Worm (Caenorhabditis elegans) whole organism, L2 larva: ENCODE results near the gene C29E4.15.
"Not testable (repeated sequence)": the region's sequence is repeated elsewhere in the genome, so short reads cannot be mapped to it uniquely, and the experiment has no call there.

ENCODE experiments used
- F13H6.1 ChIP-seq: sonication (generic microtip); optimal IDR thresholded peaks from 2 replicates; lab custom pipeline; 2016; ENCODE audit warnings: missing genetic modification characterization, missing compliant biosample characterization
- R02D3.7 ChIP-seq: fragments of 150-350 bp; optimal IDR thresholded peaks from 2 replicates; lab custom pipeline; 2014; ENCODE audit warnings: missing biosample characterization, missing genetic modification characterization
- Y55F3AM.14 ChIP-seq: fragments of 200-800 bp; sonication (Bioruptor generic); optimal IDR thresholded peaks from 2 replicates; lab custom pipeline; 2018; ENCODE audit warnings: mild to moderate bottlenecking, missing genetic modification characterization, missing compliant biosample characterization
- ZK546.5 ChIP-seq: sonication (generic microtip); optimal IDR thresholded peaks from 2 replicates; lab custom pipeline; 2017; ENCODE audit warnings: missing biosample characterization, missing genetic modification characterization
- alr-1 ChIP-seq: fragments of 150-350 bp; optimal IDR thresholded peaks from 2 replicates; lab custom pipeline; 2014; ENCODE audit warnings: missing biosample characterization, missing genetic modification characterization
- ama-1 ChIP-seq: fragments of 150-350 bp; optimal IDR thresholded peaks from 2 replicates; lab custom pipeline; 2018; ENCODE audit warnings: inconsistent platforms
- blmp-1 ChIP-seq: sonication (generic microtip); optimal IDR thresholded peaks from 2 replicates; lab custom pipeline; 2017; ENCODE audit warnings: missing genetic modification characterization, mild to moderate bottlenecking, missing compliant biosample characterization, antibody characterized with exemption, moderate library complexity; ENCODE audit not compliant: insufficient read depth
- ceh-16 ChIP-seq: fragments of 150-350 bp; optimal IDR thresholded peaks from 2 replicates; lab custom pipeline; 2014; ENCODE audit warnings: missing biosample characterization, missing genetic modification characterization
- ceh-82 ChIP-seq: fragments of 150-350 bp; optimal IDR thresholded peaks from 2 replicates; lab custom pipeline; 2014; ENCODE audit warnings: missing biosample characterization, missing genetic modification characterization
- crh-2 ChIP-seq: sonication (generic microtip); optimal IDR thresholded peaks from 2 replicates; lab custom pipeline; 2017; ENCODE audit warnings: missing biosample characterization, missing genetic modification characterization
- dmd-4 ChIP-seq: sonication (generic microtip); optimal IDR thresholded peaks from 2 replicates; lab custom pipeline; 2017; ENCODE audit warnings: missing biosample characterization, missing genetic modification characterization
- egl-27 ChIP-seq: sonication (generic microtip); optimal IDR thresholded peaks from 3 replicates; lab custom pipeline; 2017; ENCODE audit warnings: missing biosample characterization, missing genetic modification reagents, missing genetic modification characterization
- elt-1 ChIP-seq: fragments of 150-350 bp; optimal IDR thresholded peaks from 2 replicates; lab custom pipeline; 2014; ENCODE audit warnings: missing biosample characterization, missing genetic modification characterization
- fos-1 ChIP-seq: fragments of 150-350 bp; optimal IDR thresholded peaks from 2 replicates; lab custom pipeline; 2014; ENCODE audit warnings: missing biosample characterization, missing genetic modification characterization
- gmeb-1 ChIP-seq: fragments of 150-350 bp; optimal IDR thresholded peaks from 2 replicates; lab custom pipeline; 2014; ENCODE audit warnings: missing biosample characterization, missing genetic modification characterization
- lin-11 ChIP-seq: fragments of 150-350 bp; sonication (generic microtip); optimal IDR thresholded peaks from 2 replicates; lab custom pipeline; 2014; ENCODE audit warnings: missing biosample characterization, missing genetic modification characterization, inconsistent platforms, mixed read lengths
- lin-13 ChIP-seq: fragments of 150-350 bp; optimal IDR thresholded peaks from 2 replicates; lab custom pipeline; 2014; ENCODE audit warnings: missing biosample characterization, missing genetic modification reagents, missing genetic modification characterization
- lin-39 ChIP-seq: fragments of 150-350 bp; optimal IDR thresholded peaks from 2 replicates; lab custom pipeline; 2014; ENCODE audit warnings: missing biosample characterization, missing genetic modification reagents, missing genetic modification characterization
- mab-5 ChIP-seq: fragments of 150-350 bp; optimal IDR thresholded peaks from 2 replicates; lab custom pipeline; 2014; ENCODE audit warnings: missing biosample characterization, missing genetic modification characterization
- nhr-10 ChIP-seq: sonication (generic microtip); optimal IDR thresholded peaks from 2 replicates; lab custom pipeline; 2017; ENCODE audit warnings: missing biosample characterization, missing genetic modification characterization
- nhr-11 ChIP-seq: fragments of 150-350 bp; optimal IDR thresholded peaks from 2 replicates; lab custom pipeline; 2014; ENCODE audit warnings: missing biosample characterization, missing genetic modification characterization
- nhr-12 ChIP-seq: fragments of 150-350 bp; optimal IDR thresholded peaks from 2 replicates; lab custom pipeline; 2014; ENCODE audit warnings: missing biosample characterization, missing genetic modification characterization
- nhr-21 ChIP-seq: fragments of 150-350 bp; optimal IDR thresholded peaks from 2 replicates; lab custom pipeline; 2014; ENCODE audit warnings: missing biosample characterization, missing genetic modification characterization
- nhr-23 ChIP-seq: fragments of 150-350 bp; optimal IDR thresholded peaks from 2 replicates; lab custom pipeline; 2014; ENCODE audit warnings: missing biosample characterization, missing genetic modification reagents, missing genetic modification characterization
- nhr-237 ChIP-seq: fragments of 150-350 bp; optimal IDR thresholded peaks from 2 replicates; lab custom pipeline; 2014; ENCODE audit warnings: missing biosample characterization, missing genetic modification characterization
- nhr-25 ChIP-seq: fragments of 150-350 bp; sonication (generic microtip); optimal IDR thresholded peaks from 3 replicates; lab custom pipeline; 2014; ENCODE audit warnings: missing biosample characterization, missing genetic modification characterization
- nhr-6 ChIP-seq: fragments of 150-350 bp; optimal IDR thresholded peaks from 2 replicates; lab custom pipeline; 2014; ENCODE audit warnings: missing biosample characterization, missing genetic modification characterization
- nhr-77 ChIP-seq: fragments of 150-350 bp; optimal IDR thresholded peaks from 2 replicates; lab custom pipeline; 2014; ENCODE audit warnings: missing biosample characterization, missing genetic modification characterization
- peb-1 ChIP-seq: fragments of 150-350 bp; optimal IDR thresholded peaks from 2 replicates; lab custom pipeline; 2014; ENCODE audit warnings: missing biosample characterization, missing genetic modification characterization
- sem-4 ChIP-seq: fragments of 150-350 bp; optimal IDR thresholded peaks from 2 replicates; lab custom pipeline; 2014; ENCODE audit warnings: missing biosample characterization, missing genetic modification reagents, missing genetic modification characterization
- sma-3 ChIP-seq: sonication (generic microtip); optimal IDR thresholded peaks from 2 replicates; lab custom pipeline; 2016; ENCODE audit warnings: missing genetic modification reagents, missing genetic modification characterization, missing compliant biosample characterization
- snpc-4 ChIP-seq: fragments of 150-350 bp; optimal IDR thresholded peaks from 2 replicates; lab custom pipeline; 2014; ENCODE audit warnings: missing biosample characterization, missing genetic modification characterization
- unc-39 ChIP-seq: fragments of 150-350 bp; optimal IDR thresholded peaks from 2 replicates; lab custom pipeline; 2014; ENCODE audit warnings: missing biosample characterization, missing genetic modification characterization
- unc-62 ChIP-seq: fragments of 150-350 bp; optimal IDR thresholded peaks from 2 replicates; lab custom pipeline; 2014; ENCODE audit warnings: missing biosample characterization, missing genetic modification reagents, missing genetic modification characterization
- zag-1 ChIP-seq: fragments of 150-350 bp; optimal IDR thresholded peaks from 2 replicates; lab custom pipeline; 2014; ENCODE audit warnings: missing biosample characterization, missing genetic modification characterization
- ztf-1 ChIP-seq: fragments of 200-800 bp; sonication (Bioruptor generic); conservative IDR thresholded peaks from 2 replicates; pipeline ENCODE4 v1.3.6; 2022; ENCODE audit warnings: missing genetic modification characterization, missing compliant biosample characterization
- ztf-11 ChIP-seq: sonication (generic microtip); optimal IDR thresholded peaks from 2 replicates; lab custom pipeline; 2017; ENCODE audit warnings: missing biosample characterization, missing genetic modification characterization

Gene C29E4.15

DNA sequence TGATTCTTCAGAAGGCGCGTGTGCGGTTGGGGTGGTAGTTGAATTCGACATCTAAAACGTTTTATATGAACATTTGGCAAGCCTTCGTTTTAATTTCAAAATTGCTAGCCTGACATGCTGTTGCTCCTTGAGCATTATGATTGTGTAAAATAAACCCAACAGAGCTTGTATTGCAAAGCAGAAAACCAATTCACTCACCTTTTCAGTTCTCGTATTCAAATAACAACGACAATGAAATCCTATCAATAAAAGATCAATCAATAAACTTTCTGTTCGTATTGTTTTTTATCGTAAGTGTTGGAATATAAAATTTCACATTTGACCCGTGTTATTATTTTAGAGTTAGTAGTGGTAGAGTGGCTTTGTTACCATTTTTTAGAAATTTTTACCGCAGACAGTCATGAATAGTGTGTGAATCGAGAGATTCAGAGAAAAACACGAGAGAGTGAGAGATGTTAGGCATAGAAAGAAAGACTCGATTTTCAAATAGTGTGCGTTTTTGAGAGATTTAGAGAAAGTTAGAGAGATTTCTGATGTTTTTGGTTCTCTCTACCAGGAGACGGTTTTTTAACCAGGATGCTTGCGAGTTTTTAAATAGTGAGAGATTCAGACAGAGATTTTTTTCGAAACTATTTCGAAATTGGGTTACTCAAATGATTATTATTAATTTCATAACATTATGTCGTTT, 6.6 kb downstream of the C29E4.15 start, which contains the start of gene F54H12.10:
TSS of gene F54H12.10 (minus strand) at position 51 of the 688 bp plus-strand sequence.
- TF ChIP-seq nhr-25, gmeb-1, fos-1 (tag; lab: Kevin White, UChicago): not testable (repeated sequence)
- TF ChIP-seq, all 48 proteins: peak for 0; not testable (repeated sequence) for 48

DNA sequence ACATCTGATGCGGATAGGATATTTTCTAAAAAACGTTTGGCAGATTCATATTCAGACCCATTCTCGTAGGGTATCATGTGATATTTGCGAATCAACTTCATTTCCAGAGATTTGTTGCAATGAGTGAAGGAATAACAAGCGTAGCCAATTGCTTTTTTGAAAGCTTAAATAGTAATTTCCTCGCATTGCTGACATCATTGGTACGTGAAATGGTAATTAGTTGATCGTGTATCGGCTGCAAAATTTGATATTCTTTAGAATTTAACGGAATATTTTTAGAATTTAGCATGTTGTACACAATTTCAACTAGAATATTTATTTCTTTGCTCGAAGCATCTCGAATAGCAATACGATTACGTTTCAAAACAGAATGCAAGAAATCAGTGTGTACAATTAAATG, 10.2 kb downstream of the C29E4.15 start, which contains the start of gene F54H12.4:
TSS of gene F54H12.4 (minus strand) at position 101 of the 400 bp plus-strand sequence.
- not testable (repeated sequence) for TF ChIP-seq peb-1; mab-5 (tag; lab: Kevin White, UChicago); zag-1 (tag; lab: Kevin White, UChicago)

DNA sequence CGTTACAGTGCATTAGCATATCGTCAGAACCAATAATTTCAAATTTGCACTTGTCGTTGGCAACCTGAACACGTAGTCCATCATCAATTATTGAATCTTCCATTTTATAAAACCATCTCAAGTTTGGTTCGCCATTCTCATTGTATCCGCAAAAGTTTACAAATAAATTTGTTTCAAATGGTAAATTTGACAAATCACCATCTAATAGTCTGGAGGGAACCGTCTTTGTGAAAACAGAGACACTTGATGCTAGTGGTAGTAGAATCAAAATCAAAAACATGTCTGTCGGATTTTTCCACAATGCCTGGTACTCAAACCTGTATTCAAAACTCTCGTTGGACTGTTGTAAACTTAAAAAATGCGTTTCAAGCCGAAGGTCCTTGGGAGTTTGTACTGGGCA, 11.9 kb downstream of the C29E4.15 start, which contains the start of gene F54H12.2:
TSS of gene F54H12.2 (plus strand) at position 301 of the 400 bp plus-strand sequence.
- not testable (repeated sequence) for TF ChIP-seq nhr-21 (tag; lab: Kevin White, UChicago); nhr-12 (tag; lab: Kevin White, UChicago); ceh-16

DNA sequence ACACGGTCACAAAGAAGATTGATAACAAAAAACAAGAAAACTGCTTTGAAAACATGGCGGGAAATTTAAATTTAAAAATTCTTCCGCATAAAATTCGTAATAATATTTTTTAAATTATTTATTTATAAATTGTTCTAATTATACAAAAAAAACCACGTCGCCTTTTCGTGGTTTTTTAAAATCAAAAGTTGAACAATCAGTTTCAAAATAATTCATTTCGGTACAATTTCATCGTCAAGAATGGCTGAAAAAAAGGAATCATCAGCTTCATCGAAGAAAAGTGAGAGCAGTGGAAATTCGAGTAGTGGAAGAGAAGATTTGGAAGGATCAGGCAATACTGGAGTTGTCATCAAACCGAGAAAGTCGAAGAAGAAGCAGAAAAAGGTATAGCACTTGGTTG, 16.7 kb downstream of the C29E4.15 start, which contains the start of the genes F54H12.8 and F54H12.7:
TSS of gene F54H12.8 (minus strand) at position 101 of the 400 bp plus-strand sequence.
TSS of gene F54H12.7 (plus strand) at position 229 of the 400 bp plus-strand sequence.
- no peak for TF ChIP-seq nhr-11 (tag; lab: Kevin White, UChicago)
- TF ChIP-seq lin-13 = no peak
- no peak for TF ChIP-seq nhr-12 (tag; lab: Kevin White, UChicago)
- no peak for TF ChIP-seq nhr-25 (tag; lab: Kevin White, UChicago)
- no peak for TF ChIP-seq ama-1
- no peak for TF ChIP-seq elt-1 (tag; lab: Kevin White, UChicago)
- no peak for TF ChIP-seq egl-27 (tag; lab: Kevin White, UChicago)
- no peak for TF ChIP-seq Y55F3AM.14 (GFP tag; lab: Kevin White, UChicago)
- TF ChIP-seq ZK546.5 (tag; lab: Kevin White, UChicago) = no peak
- TF ChIP-seq zag-1 (tag; lab: Kevin White, UChicago) = no peak
- no peak for TF ChIP-seq ceh-82
- TF ChIP-seq lin-11 = no peak
- no peak for TF ChIP-seq unc-62 (GFP tag; lab: Kevin White, UChicago)
- no peak for TF ChIP-seq crh-2 (tag; lab: Kevin White, UChicago)
- no peak for TF ChIP-seq F13H6.1 (tag; lab: Kevin White, UChicago)
- TF ChIP-seq, all 48 proteins: peak for 0

DNA sequence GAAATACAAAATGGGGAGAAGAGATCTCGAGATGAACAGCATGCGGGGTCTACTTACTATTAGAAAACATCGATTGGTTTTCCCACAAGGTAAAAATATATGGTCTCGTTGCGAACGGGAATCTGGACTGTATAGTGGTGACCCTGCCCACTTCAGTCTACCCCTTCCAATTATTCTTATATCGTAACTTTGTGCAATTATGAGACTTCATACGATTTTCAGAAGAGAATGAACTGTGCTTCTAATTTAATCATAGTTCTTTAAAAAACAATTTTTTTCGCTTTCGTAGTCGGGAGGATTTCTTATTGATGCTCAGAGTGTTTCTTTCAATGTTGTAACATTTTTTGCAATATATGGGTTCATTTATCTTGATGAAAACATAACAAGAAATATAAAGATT, 19.6 kb downstream of the C29E4.15 start, which contains the start of gene F54H12.5:
TSS of gene F54H12.5 (minus strand) at position 101 of the 400 bp plus-strand sequence.
- TF ChIP-seq F13H6.1 (tag; lab: Kevin White, UChicago) (no peak), alr-1 (no peak), nhr-6 (tag; lab: Kevin White, UChicago) (no peak), snpc-4 (no peak), nhr-237 (tag; lab: Kevin White, UChicago) (no peak), zag-1 (tag; lab: Kevin White, UChicago) (no peak), nhr-10 (tag; lab: Kevin White, UChicago) (no peak), nhr-77 (tag; lab: Kevin White, UChicago) (no peak), nhr-23 (tag; lab: Kevin White, UChicago) (no peak), ztf-11 (tag; lab: Kevin White, UChicago) (no peak), unc-62 (GFP tag; lab: Kevin White, UChicago) (no peak), nhr-21 (tag; lab: Kevin White, UChicago) (no peak), egl-27 (tag; lab: Kevin White, UChicago) (no peak), nhr-12 (tag; lab: Kevin White, UChicago) (no peak), ZK546.5 (tag; lab: Kevin White, UChicago) (no peak), sem-4 (no peak), fos-1 (tag; lab: Kevin White, UChicago) (no peak), ama-1 (no peak), R02D3.7 (no peak)

DNA sequence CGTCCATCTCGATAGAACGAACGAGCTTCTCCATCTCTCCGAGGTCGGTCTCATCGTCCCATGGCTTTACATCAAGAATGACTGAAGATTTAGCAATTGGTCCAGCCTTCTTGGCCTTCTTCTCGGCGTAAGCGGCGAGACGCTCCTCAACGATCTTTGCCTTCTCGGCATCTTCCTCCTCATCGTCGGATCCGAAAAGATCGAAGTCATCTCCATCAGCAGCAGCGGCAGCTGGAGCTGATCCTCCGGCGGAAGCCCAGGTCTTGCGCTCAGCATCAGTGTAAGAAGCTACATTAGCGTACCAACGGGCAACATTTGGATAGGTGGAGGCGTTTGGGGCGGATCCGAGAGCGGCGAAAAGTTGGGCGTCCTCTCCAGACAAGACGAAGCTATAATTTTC, 20.3 kb downstream of the C29E4.15 start:
- no peak for TF ChIP-seq R02D3.7
- no peak for TF ChIP-seq alr-1
- no peak for TF ChIP-seq lin-39 (tag; lab: Kevin White, UChicago)
- no peak for TF ChIP-seq unc-39
- no peak for TF ChIP-seq ceh-82
- no peak for TF ChIP-seq zag-1 (tag; lab: Kevin White, UChicago)
- no peak for TF ChIP-seq sma-3
- TF ChIP-seq ztf-1 (GFP tag; lab: Robert Waterston, UW) = no peak
- no peak for TF ChIP-seq blmp-1 (tag; lab: Kevin White, UChicago)
- TF ChIP-seq dmd-4 (tag; lab: Kevin White, UChicago) = no peak
